Worm (Caenorhabditis elegans) whole organism, late embryonic: Measurements from ENCODE around the gene ttc-4.

Source experiments
- hlh-30 ChIP-seq: sonication (generic microtip); optimal IDR thresholded peaks from 2 replicates; lab custom pipeline; 2017; ENCODE audit warnings: antibody characterized with exemption, missing genetic modification characterization, missing compliant biosample characterization; ENCODE audit not compliant: insufficient read depth
- nfya-1 ChIP-seq: sonication (generic microtip); optimal IDR thresholded peaks from 2 replicates; lab custom pipeline; 2017; ENCODE audit warnings: missing genetic modification characterization, mild to moderate bottlenecking, missing compliant biosample characterization, antibody characterized with exemption, moderate library complexity
- pha-4 ChIP-seq: fragments of 150-350 bp; optimal IDR thresholded peaks from 2 replicates; lab custom pipeline; 2018; ENCODE audit warnings: missing biosample characterization, missing genetic modification reagents, missing genetic modification characterization

ce11 chrII:5557134-5557533 is 37.4 kb upstream of the ttc-4 start:
- TF ChIP-seq pha-4 (tag; lab: Kevin White, UChicago) (no peak), hlh-30 (tag; lab: Kevin White, UChicago) (no peak), nfya-1 (no peak)
